Fruit fly (Drosophila melanogaster) whole organism, pupa: ENCODE data around the gene Lasp.

Experiments
- CG13204 ChIP-seq: fragments of 200-800 bp; sonication (Bioruptor generic); optimal IDR thresholded peaks from 2 replicates; lab custom pipeline; 2018; ENCODE audit warnings: missing biosample characterization, mild to moderate bottlenecking, missing genetic modification characterization, moderate library complexity
- CG17806 ChIP-seq: fragments of 200-800 bp; sonication (Bioruptor generic); optimal IDR thresholded peaks from 2 replicates; lab custom pipeline; 2018; ENCODE audit warnings: missing biosample characterization, mild to moderate bottlenecking, missing genetic modification characterization, moderate library complexity
- D1 ChIP-seq: fragments of 200-800 bp; sonication (Bioruptor generic); optimal IDR thresholded peaks from 2 replicates; lab custom pipeline; 2018; ENCODE audit warnings: missing biosample characterization, mild to moderate bottlenecking, missing genetic modification characterization, moderate library complexity
- EcR ChIP-seq: fragments of 200-800 bp; sonication (Bioruptor generic); optimal IDR thresholded peaks from 3 replicates; lab custom pipeline; 2019; ENCODE audit warnings: missing biosample characterization, missing genetic modification characterization, mild to moderate bottlenecking, moderate library complexity, missing genetic modification reagents
- Ets98B ChIP-seq: fragments of 200-800 bp; sonication (Bioruptor generic); IDR thresholded peaks from 2 replicates; pipeline ENCODE4 v1.3.6; 2022; ENCODE audit warnings: missing biosample characterization, missing genetic modification characterization
- Snoo ChIP-seq: fragments of 200-800 bp; sonication (Bioruptor generic); optimal IDR thresholded peaks from 3 replicates; lab custom pipeline; 2017; ENCODE audit warnings: missing biosample characterization, mild to moderate bottlenecking, missing genetic modification characterization, inconsistent platforms
- fd96Ca ChIP-seq: fragments of 200-800 bp; sonication (Bioruptor generic); IDR thresholded peaks from 3 replicates; pipeline ENCODE4 v1.3.6; 2022; ENCODE audit warnings: missing biosample characterization, missing genetic modification characterization
- rn ChIP-seq: fragments of 200-800 bp; sonication (Bioruptor generic); IDR thresholded peaks from 2 replicates; pipeline ENCODE4 v1.3.6; 2022; ENCODE audit warnings: missing biosample characterization, missing genetic modification characterization

DNA sequence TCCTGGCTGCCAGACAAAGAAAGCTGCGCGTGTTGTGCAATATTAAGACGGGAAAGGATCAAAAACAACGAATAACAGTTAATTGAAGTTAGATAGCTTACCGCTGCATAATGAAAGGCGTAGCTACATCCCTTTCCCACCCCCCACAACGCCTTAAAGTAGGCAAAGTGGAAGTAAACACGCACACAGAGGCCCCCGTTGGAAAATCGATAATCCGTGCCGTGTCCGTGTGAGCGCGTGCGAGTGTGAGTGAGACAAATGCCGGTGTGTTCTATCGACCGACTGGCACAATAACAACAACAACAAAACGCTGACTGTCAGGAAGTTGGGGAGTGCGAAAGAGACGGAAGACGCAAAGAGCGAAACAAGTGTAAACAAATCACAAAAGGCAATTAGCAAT lies 894 bp upstream of the Lasp start:
- TF ChIP-seq rn = no peak
- TF ChIP-seq fd96Ca (GFP tag; lab: Robert Waterston, UW) = no peak
- no peak for TF ChIP-seq Ets98B (GFP tag; lab: Robert Waterston, UW)
- TF ChIP-seq D1 = no peak
- no peak for TF ChIP-seq CG13204 (GFP tag; lab: Kevin White, UChicago)
- TF ChIP-seq Snoo (tag; lab: Kevin White, UChicago) = no peak
- TF ChIP-seq CG17806 = no peak
- no peak for TF ChIP-seq EcR
